Worm (Caenorhabditis elegans): ENCODE measurements around the gene str-246.

- TF ChIP-seq ztf-11 (tag; optimal IDR thresholded peaks at IDR 0.05) (no peak), unc-62 (GFP tag; optimal IDR thresholded peaks at IDR 0.05) (no peak), mab-5 (tag; optimal IDR thresholded peaks at IDR 0.05) (no peak), ces-1 (GFP tag; optimal IDR thresholded peaks at IDR 0.05) (no peak), lin-13 (tag; optimal IDR thresholded peaks at IDR 0.05) (no peak), elt-3 (tag; optimal IDR thresholded peaks at IDR 0.05) (no peak), unc-39 (tag; optimal IDR thresholded peaks at IDR 0.05) (no peak), blmp-1 (tag; optimal IDR thresholded peaks at IDR 0.05) (no peak), nhr-237 (tag; optimal IDR thresholded peaks at IDR 0.05) (no peak), pha-4 (tag; optimal IDR thresholded peaks at IDR 0.05) (no peak), nhr-28 (tag; optimal IDR thresholded peaks at IDR 0.05) (no peak), nhr-12 (tag; optimal IDR thresholded peaks at IDR 0.05) (no peak), nhr-2 (tag; optimal IDR thresholded peaks at IDR 0.05) (no peak), hlh-1 (tag; optimal IDR thresholded peaks at IDR 0.05) (no peak)
Observed at ce11 chrIII:11113845-11114244, 36.3 kb downstream of the str-246 start.
